Fruit fly (Drosophila melanogaster) whole organism, embryonic: ENCODE measurements around the gene CG32276.

ENCODE experiments used
- ATbp ChIP-seq: fragments of 200-800 bp; sonication (Bioruptor generic); optimal IDR thresholded peaks from 2 replicates; lab custom pipeline; 2017; ENCODE audit warnings: missing biosample characterization, mild to moderate bottlenecking, missing genetic modification characterization, missing genetic modification reagents
- Antp ChIP-seq: fragments of 200-800 bp; sonication (Bioruptor generic); optimal IDR thresholded peaks from 3 replicates; lab custom pipeline; 2016; ENCODE audit warnings: missing biosample characterization, missing genetic modification characterization
- Atf3 ChIP-seq: fragments of 200-800 bp; sonication (Bioruptor generic); optimal IDR thresholded peaks from 3 replicates; lab custom pipeline; 2016; ENCODE audit warnings: missing biosample characterization, missing genetic modification characterization
- CG11398 ChIP-seq: fragments of 200-800 bp; sonication (Bioruptor generic); optimal IDR thresholded peaks from 2 replicates; lab custom pipeline; 2016; ENCODE audit warnings: missing biosample characterization, missing genetic modification characterization
- CG12071 ChIP-seq: fragments of 200-800 bp; sonication (Bioruptor generic); optimal IDR thresholded peaks from 3 replicates; lab custom pipeline; 2018; ENCODE audit warnings: missing biosample characterization, mild to moderate bottlenecking, missing genetic modification characterization
- CG12155 ChIP-seq: fragments of 200-800 bp; sonication (Bioruptor generic); optimal IDR thresholded peaks from 3 replicates; lab custom pipeline; 2016; ENCODE audit warnings: missing biosample characterization, missing genetic modification characterization
- CG12942 ChIP-seq: fragments of 200-800 bp; sonication (Bioruptor generic); optimal IDR thresholded peaks from 3 replicates; lab custom pipeline; 2016; ENCODE audit warnings: missing biosample characterization, missing genetic modification characterization
- CG15479 ChIP-seq: fragments of 200-800 bp; sonication (Bioruptor generic); optimal IDR thresholded peaks from 3 replicates; lab custom pipeline; 2019; ENCODE audit warnings: missing biosample characterization, mild to moderate bottlenecking, missing genetic modification characterization, moderate library complexity
- CG1602 ChIP-seq: fragments of 200-800 bp; sonication (Bioruptor generic); optimal IDR thresholded peaks from 3 replicates; lab custom pipeline; 2016; ENCODE audit warnings: missing biosample characterization, missing genetic modification characterization
- CG18262 ChIP-seq: fragments of 200-800 bp; optimal IDR thresholded peaks from 3 replicates; lab custom pipeline; 2019; ENCODE audit warnings: missing biosample characterization, mild to moderate bottlenecking, missing genetic modification characterization, moderate library complexity
- CG18599 ChIP-seq: fragments of 200-800 bp; sonication (Bioruptor generic); optimal IDR thresholded peaks from 3 replicates; lab custom pipeline; 2017; ENCODE audit warnings: missing biosample characterization, missing genetic modification characterization, mild to moderate bottlenecking, moderate library complexity, missing genetic modification reagents
- CG2678 ChIP-seq: fragments of 200-800 bp; sonication (Bioruptor generic); optimal IDR thresholded peaks from 3 replicates; lab custom pipeline; 2019; ENCODE audit warnings: missing biosample characterization, mild to moderate bottlenecking, missing genetic modification characterization, moderate library complexity
- CG3281 ChIP-seq: fragments of 200-800 bp; sonication (Bioruptor generic); optimal IDR thresholded peaks from 3 replicates; lab custom pipeline; 2017; ENCODE audit warnings: missing biosample characterization, mild to moderate bottlenecking, missing genetic modification characterization
- CG34376 ChIP-seq: fragments of 200-800 bp; sonication (Bioruptor generic); optimal IDR thresholded peaks from 2 replicates; lab custom pipeline; 2018; ENCODE audit warnings: missing biosample characterization, mild to moderate bottlenecking, missing genetic modification characterization
- CG7745 ChIP-seq: fragments of 200-800 bp; sonication (Bioruptor generic); optimal IDR thresholded peaks from 2 replicates; lab custom pipeline; 2018; ENCODE audit warnings: missing biosample characterization, mild to moderate bottlenecking, missing genetic modification characterization, moderate library complexity
- CG8924 ChIP-seq: fragments of 200-800 bp; optimal IDR thresholded peaks from 3 replicates; lab custom pipeline; 2019; ENCODE audit warnings: missing biosample characterization, mild to moderate bottlenecking, missing genetic modification characterization, moderate library complexity
- CG8944 ChIP-seq: fragments of 200-800 bp; sonication (Bioruptor generic); optimal IDR thresholded peaks from 3 replicates; lab custom pipeline; 2016; ENCODE audit warnings: missing biosample characterization, missing genetic modification characterization
- D19B ChIP-seq: fragments of 200-800 bp; sonication (Bioruptor generic); optimal IDR thresholded peaks from 2 replicates; lab custom pipeline; 2017; ENCODE audit warnings: missing biosample characterization, mild to moderate bottlenecking, missing genetic modification characterization
- Dek ChIP-seq: fragments of 200-800 bp; sonication (Bioruptor generic); optimal IDR thresholded peaks from 3 replicates; lab custom pipeline; 2019; ENCODE audit warnings: missing biosample characterization, mild to moderate bottlenecking, missing genetic modification characterization, moderate library complexity
- Dp ChIP-seq: fragments of 200-800 bp; sonication (Bioruptor generic); optimal IDR thresholded peaks from 2 replicates; lab custom pipeline; 2018; ENCODE audit warnings: missing biosample characterization, mild to moderate bottlenecking, missing genetic modification characterization, moderate library complexity
- ERR ChIP-seq: fragments of 200-800 bp; sonication (Bioruptor generic); optimal IDR thresholded peaks from 2 replicates; lab custom pipeline; 2016; ENCODE audit warnings: missing biosample characterization, missing genetic modification characterization
- Gug ChIP-seq: fragments of 200-800 bp; sonication (Bioruptor generic); IDR thresholded peaks from 4 replicates; pipeline ENCODE4 v1.3.6; 2022; ENCODE audit warnings: missing biosample characterization, missing genetic modification characterization
- H2.0 ChIP-seq: fragments of 200-800 bp; sonication (Bioruptor generic); IDR thresholded peaks from 2 replicates; pipeline ENCODE4 v1.3.6; 2022; ENCODE audit warnings: missing biosample characterization, missing genetic modification characterization
- HLH3B ChIP-seq: fragments of 200-800 bp; sonication (Bioruptor generic); IDR thresholded peaks from 2 replicates; pipeline ENCODE4 v1.3.6; 2022; ENCODE audit warnings: missing biosample characterization, missing genetic modification characterization
- HmgZ ChIP-seq: fragments of 200-800 bp; sonication (Bioruptor generic); optimal IDR thresholded peaks from 2 replicates; lab custom pipeline; 2018; ENCODE audit warnings: missing biosample characterization, mild to moderate bottlenecking, missing genetic modification characterization
- Hr78 ChIP-seq, 2 experiments: fragments of 200-800 bp in 1 of 2; fragments of >200 bp in 1 of 2; sonication (Bioruptor generic) in 1 of 2; optimal IDR thresholded peaks; 2 replicates each; lab custom pipeline; 2017 to 2019; ENCODE audit warnings: missing biosample characterization in 2 of 2, missing genetic modification characterization in 2 of 2, mild to moderate bottlenecking in 1 of 2, moderate library complexity in 1 of 2
- Nf-YA ChIP-seq: fragments of 200-800 bp; sonication (Bioruptor generic); IDR thresholded peaks from 2 replicates; pipeline ENCODE4 v1.3.6; 2022; ENCODE audit warnings: missing biosample characterization, missing genetic modification characterization
- PHDP ChIP-seq: fragments of 200-800 bp; sonication (Bioruptor generic); optimal IDR thresholded peaks from 3 replicates; lab custom pipeline; 2018; ENCODE audit warnings: missing biosample characterization, mild to moderate bottlenecking, missing genetic modification characterization, moderate library complexity
- Sox100B ChIP-seq: fragments of 200-800 bp; sonication (Bioruptor generic); optimal IDR thresholded peaks from 3 replicates; lab custom pipeline; 2018; ENCODE audit warnings: missing biosample characterization, mild to moderate bottlenecking, missing genetic modification characterization
- Vsx1 ChIP-seq: fragments of 200-800 bp; sonication (Bioruptor generic); optimal IDR thresholded peaks from 2 replicates; lab custom pipeline; 2017; ENCODE audit warnings: missing biosample characterization, mild to moderate bottlenecking, missing genetic modification characterization, missing genetic modification reagents
- ara ChIP-seq: fragments of 200-800 bp; sonication (Bioruptor generic); IDR thresholded peaks from 2 replicates; pipeline ENCODE4 v1.3.6; 2022; ENCODE audit warnings: missing biosample characterization, missing genetic modification characterization
- bcd ChIP-seq: fragments of 200-800 bp; sonication (Bioruptor generic); optimal IDR thresholded peaks from 2 replicates; lab custom pipeline; 2017; ENCODE audit warnings: missing biosample characterization, mild to moderate bottlenecking, missing genetic modification characterization
- bsh ChIP-seq, 2 experiments: fragments of 200-800 bp; sonication (Bioruptor generic); optimal IDR thresholded peaks; 2 replicates each; lab custom pipeline; 2017 to 2018; ENCODE audit warnings: mild to moderate bottlenecking in 2 of 2, missing biosample characterization in 2 of 2, missing genetic modification characterization in 2 of 2, moderate library complexity in 1 of 2
- cas ChIP-seq: fragments of 200-800 bp; sonication (Bioruptor generic); IDR thresholded peaks from 2 replicates; pipeline ENCODE4 v1.3.6; 2022; ENCODE audit warnings: missing biosample characterization, missing genetic modification characterization
- gem ChIP-seq: fragments of 200-800 bp; sonication (Bioruptor generic); optimal IDR thresholded peaks from 2 replicates; lab custom pipeline; 2019; ENCODE audit warnings: missing biosample characterization, mild to moderate bottlenecking, missing genetic modification characterization, moderate library complexity
- hth ChIP-seq: fragments of >200 bp; optimal IDR thresholded peaks from 2 replicates; lab custom pipeline; 2017; ENCODE audit warnings: inconsistent platforms
- lab ChIP-seq: fragments of 200-800 bp; sonication (Bioruptor generic); optimal IDR thresholded peaks from 3 replicates; lab custom pipeline; 2017; ENCODE audit warnings: missing biosample characterization, missing genetic modification characterization, mild to moderate bottlenecking, moderate library complexity, missing genetic modification reagents
- lmd ChIP-seq: fragments of 200-800 bp; sonication (Bioruptor generic); IDR thresholded peaks from 2 replicates; pipeline ENCODE4 v1.3.6; 2022; ENCODE audit warnings: missing biosample characterization, missing genetic modification characterization
- maf-S ChIP-seq: fragments of 200-800 bp; sonication (Bioruptor generic); optimal IDR thresholded peaks from 2 replicates; lab custom pipeline; 2016; ENCODE audit warnings: missing biosample characterization, missing genetic modification characterization
- pfk ChIP-seq: fragments of 200-800 bp; sonication (Bioruptor generic); optimal IDR thresholded peaks from 2 replicates; lab custom pipeline; 2018; ENCODE audit warnings: missing biosample characterization, mild to moderate bottlenecking, missing genetic modification characterization, moderate library complexity
- pum ChIP-seq: fragments of 200-800 bp; sonication (Bioruptor generic); optimal IDR thresholded peaks from 2 replicates; lab custom pipeline; 2016; ENCODE audit warnings: missing biosample characterization, missing genetic modification characterization
- repo ChIP-seq: fragments of 200-800 bp; sonication (Bioruptor generic); optimal IDR thresholded peaks from 2 replicates; lab custom pipeline; 2016; ENCODE audit warnings: missing biosample characterization, missing genetic modification characterization
- run ChIP-seq: fragments of 200-800 bp; sonication (Bioruptor generic); optimal IDR thresholded peaks from 3 replicates; lab custom pipeline; 2018; ENCODE audit warnings: missing biosample characterization, mild to moderate bottlenecking, missing genetic modification characterization
- salm ChIP-seq: fragments of 200-800 bp; sonication (Bioruptor generic); optimal IDR thresholded peaks from 2 replicates; lab custom pipeline; 2018; ENCODE audit warnings: missing biosample characterization, mild to moderate bottlenecking, missing genetic modification characterization
- schlank ChIP-seq: fragments of 200-800 bp; sonication (Bioruptor generic); optimal IDR thresholded peaks from 2 replicates; lab custom pipeline; 2018; ENCODE audit warnings: missing biosample characterization, mild to moderate bottlenecking, missing genetic modification characterization
- sug ChIP-seq: fragments of 200-800 bp; optimal IDR thresholded peaks from 2 replicates; lab custom pipeline; 2019; ENCODE audit warnings: missing biosample characterization, mild to moderate bottlenecking, missing genetic modification characterization, moderate library complexity
- unpg ChIP-seq: fragments of 200-800 bp; sonication (Bioruptor generic); optimal IDR thresholded peaks from 3 replicates; lab custom pipeline; 2018; ENCODE audit warnings: missing biosample characterization, mild to moderate bottlenecking, missing genetic modification characterization, moderate library complexity
- vnd ChIP-seq: fragments of 200-800 bp; sonication (Bioruptor generic); IDR thresholded peaks from 3 replicates; pipeline ENCODE4 v1.3.6; 2022; ENCODE audit warnings: missing biosample characterization, missing genetic modification characterization; ENCODE audit not compliant: partially characterized antibody
- zen2 ChIP-seq: fragments of 200-800 bp; sonication (Bioruptor generic); IDR thresholded peaks from 3 replicates; pipeline ENCODE4 v1.3.6; 2022; ENCODE audit warnings: missing biosample characterization, missing genetic modification characterization; ENCODE audit not compliant: partially characterized antibody
- zfh1 ChIP-seq: fragments of 200-800 bp; sonication (Bioruptor generic); IDR thresholded peaks from 3 replicates; pipeline ENCODE4 v1.3.6; 2022; ENCODE audit warnings: missing biosample characterization, missing genetic modification characterization

Gene CG32276

DNA sequence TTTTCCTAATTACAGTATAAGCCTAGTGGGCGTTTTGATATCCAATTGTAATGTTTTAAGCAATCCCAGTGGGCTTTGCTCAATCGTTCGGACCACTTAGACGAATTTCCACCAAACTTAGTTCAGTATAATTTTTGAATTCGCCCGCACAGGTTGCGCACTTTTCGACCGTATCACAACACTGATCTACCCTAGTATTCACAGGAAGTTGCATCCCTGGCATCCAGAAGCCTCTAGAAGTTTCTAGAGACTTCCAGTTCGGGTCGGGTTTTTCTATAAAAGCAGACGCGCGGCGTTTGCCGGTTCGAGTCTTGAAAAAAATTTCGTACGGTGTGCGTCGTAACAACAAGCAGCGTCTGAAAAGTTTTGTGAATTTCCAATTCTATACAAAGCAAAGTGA lies 5.9 kb downstream of the CG32276 start, which contains the start of gene Hsp83 (continued):
- TF ChIP-seq hth (no peak), cas (GFP tag; lab: Robert Waterston, UW) (peak; percentile 81; the same call in 1 of the 2 replicates), repo (GFP tag; lab: Kevin White, UChicago) (peak; percentile 94), ERR (peak; percentile 84), Gug (GFP tag; lab: Robert Waterston, UW) (peak; percentile 55; the same call in 2 of the 4 replicates), HmgZ (peak; percentile 97), zen2 (GFP tag; lab: Robert Waterston, UW) (no peak; the same call in 2 of the 3 replicates), ara (peak; percentile 89), CG3281 (GFP tag; lab: Kevin White, UChicago) (peak; percentile 99), unpg (peak; percentile 94), lab (GFP tag; lab: Kevin White, UChicago) (peak; percentile 100), sug (tag; lab: Kevin White, UChicago) (peak; percentile 92), schlank (tag; lab: Kevin White, UChicago) (peak; percentile 99), Sox100B (peak; percentile 94), pfk (GFP tag; lab: Kevin White, UChicago) (peak; percentile 92), gem (tag; lab: Kevin White, UChicago) (peak; percentile 77), Vsx1 (GFP tag; lab: Kevin White, UChicago) (peak; percentile 97), CG8924 (tag; lab: Kevin White, UChicago) (peak; percentile 81), vnd (no peak), CG34376 (GFP tag; lab: Kevin White, UChicago) (peak; percentile 100), CG12071 (GFP tag; lab: Kevin White, UChicago) (peak; percentile 99), Dp (GFP tag; lab: Kevin White, UChicago) (peak; percentile 94), CG12942 (GFP tag; lab: Kevin White, UChicago) (peak; percentile 76), CG12155 (GFP tag; lab: Kevin White, UChicago) (peak; percentile 74), lmd (GFP tag; lab: Robert Waterston, UW) (peak; percentile 80), Antp (GFP tag; lab: Kevin White, UChicago) (peak; percentile 90), bsh (GFP tag; optimal IDR thresholded peaks at IDR 0.05; lab: Kevin White, UChicago) (peak; percentile 90 to 91), run (tag; lab: Kevin White, UChicago) (peak; percentile 91), CG18262 (peak; percentile 83), salm (tag; lab: Kevin White, UChicago) (peak; percentile 89), CG7745 (tag; lab: Kevin White, UChicago) (peak; percentile 80), zfh1 (GFP tag; lab: Robert Waterston, UW) (peak; percentile 97), ATbp (peak; percentile 97), Dek (tag; lab: Kevin White, UChicago) (peak; percentile 86), Nf-YA (peak; percentile 92), CG8944 (GFP tag; lab: Kevin White, UChicago) (peak; percentile 69), HLH3B (GFP tag; lab: Robert Waterston, UW) (peak; percentile 90), pum (GFP tag; lab: Kevin White, UChicago) (peak; percentile 81), CG18599 (GFP tag; lab: Kevin White, UChicago) (peak; percentile 99), D19B (GFP tag; lab: Kevin White, UChicago) (peak; percentile 87), maf-S (GFP tag; lab: Kevin White, UChicago) (peak; percentile 89), PHDP (tag; lab: Kevin White, UChicago) (peak; percentile 98), Hr78 (GFP tag; optimal IDR thresholded peaks at IDR 0.05; lab: Kevin White, UChicago) (no peak), CG15479 (peak; percentile 53), bcd (peak; percentile 96), CG1602 (peak; percentile 52), CG11398 (peak; percentile 95), H2.0 (GFP tag; lab: Robert Waterston, UW) (peak; percentile 87), Atf3 (GFP tag; lab: Kevin White, UChicago) (peak; percentile 91), CG2678 (tag; lab: Kevin White, UChicago) (peak; percentile 91)
